Worm (Caenorhabditis elegans): ENCODE results near the gene K11D12.13.

DNA sequence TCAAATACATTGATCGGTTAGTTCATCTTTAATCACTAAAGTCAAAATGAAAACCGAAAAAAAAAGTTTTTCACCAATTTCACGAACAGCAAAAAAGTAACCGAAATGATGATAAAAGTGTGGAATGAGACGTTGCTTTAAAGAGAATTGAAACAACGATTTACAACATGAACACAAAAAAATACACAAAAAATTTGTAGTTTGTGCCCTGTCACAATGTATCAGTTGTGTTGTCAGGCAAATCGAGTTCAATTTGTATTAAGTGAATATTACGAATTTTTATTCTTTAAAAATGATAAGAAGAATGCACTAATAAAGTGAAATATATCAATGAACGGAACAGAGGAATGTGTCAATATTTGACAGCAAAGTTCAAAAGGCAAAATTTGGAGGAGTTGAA is 1.4 kb upstream of the K11D12.13 start:
- no peak for TF ChIP-seq fkh-10 (GFP tag; optimal IDR thresholded peaks at IDR 0.05)
- no peak for TF ChIP-seq nhr-232 (tag; optimal IDR thresholded peaks at IDR 0.05)
- TF ChIP-seq ets-4 (tag; optimal IDR thresholded peaks at IDR 0.05), result no peak
- no peak for TF ChIP-seq tbx-7 (tag; optimal IDR thresholded peaks at IDR 0.05)
- no peak for TF ChIP-seq pha-4 (tag; optimal IDR thresholded peaks at IDR 0.05)
- no peak for TF ChIP-seq nhr-11 (tag; optimal IDR thresholded peaks at IDR 0.05)

All from whole organism, late embryonic.